Fruit fly (Drosophila melanogaster): ENCODE measurements around the gene CG2100.

dm6 chr3R:5778731-5779593 lies 42.8 kb upstream of the CG2100 start, which contains the start of gene jagn:
- TF ChIP-seq CTCF (GFP tag; optimal IDR thresholded peaks at IDR 0.05), result peak; percentile 82
- peak; percentile 59 for TF ChIP-seq CG7786 (GFP tag; optimal IDR thresholded peaks at IDR 0.05)
- no peak for TF ChIP-seq cato (GFP tag; optimal IDR thresholded peaks at IDR 0.05; ENCODE audit: borderline replicate concordance)
- TF ChIP-seq repo (GFP tag; optimal IDR thresholded peaks at IDR 0.05), result peak; percentile 36
- no peak for TF ChIP-seq nom (GFP tag; optimal IDR thresholded peaks at IDR 0.05)
- TF ChIP-seq slp2 (GFP tag; optimal IDR thresholded peaks at IDR 0.05), result peak; percentile 25
- peak; percentile 19 for TF ChIP-seq Bteb2 (GFP tag; optimal IDR thresholded peaks at IDR 0.05)
- peak; percentile 52 for TF ChIP-seq Aef1 (GFP tag; IDR thresholded peaks at IDR 0.05)
- no peak for TF ChIP-seq Hey (tag; optimal IDR thresholded peaks at IDR 0.05)
- TF ChIP-seq NC2β (GFP tag; optimal IDR thresholded peaks at IDR 0.05), result peak; percentile 43

Measured in whole organism, embryonic.